Worm (Caenorhabditis elegans) whole organism, L3 larva: ENCODE measurements around the gene vab-3.
A peak's percentile ranks its signal among the peaks of the same experiment; 100 is the strongest.

Experiments
- R02D3.7 ChIP-seq: fragments of 150-350 bp; optimal IDR thresholded peaks from 2 replicates; lab custom pipeline; 2014; ENCODE audit warnings: missing biosample characterization, missing genetic modification characterization
- aly-2 ChIP-seq: fragments of 150-350 bp; optimal IDR thresholded peaks from 2 replicates; lab custom pipeline; 2014; ENCODE audit warnings: missing biosample characterization, missing genetic modification characterization
- ama-1 ChIP-seq: fragments of 150-350 bp; optimal IDR thresholded peaks from 2 replicates; lab custom pipeline; 2018
- ceh-28 ChIP-seq: fragments of 150-350 bp; optimal IDR thresholded peaks from 2 replicates; lab custom pipeline; 2014; ENCODE audit warnings: missing biosample characterization, missing genetic modification reagents, missing genetic modification characterization
- daf-12 ChIP-seq: fragments of 150-350 bp; optimal IDR thresholded peaks from 2 replicates; lab custom pipeline; 2014; ENCODE audit warnings: missing biosample characterization, missing genetic modification reagents, missing genetic modification characterization
- egl-5 ChIP-seq: fragments of 150-350 bp; optimal IDR thresholded peaks from 2 replicates; lab custom pipeline; 2017; ENCODE audit warnings: missing biosample characterization, missing genetic modification reagents, missing genetic modification characterization, inconsistent platforms
- elt-1 ChIP-seq: fragments of 150-350 bp; optimal IDR thresholded peaks from 2 replicates; lab custom pipeline; 2014; ENCODE audit warnings: missing biosample characterization, missing genetic modification characterization
- elt-2 ChIP-seq: sonication (generic microtip); optimal IDR thresholded peaks from 2 replicates; lab custom pipeline; 2016; ENCODE audit warnings: missing genetic modification reagents, mild to moderate bottlenecking, missing genetic modification characterization, missing compliant biosample characterization
- elt-3 ChIP-seq, 3 experiments: fragments of 150-350 bp in 1 of 3; sonication (generic microtip) in 2 of 3; optimal IDR thresholded peaks; 2 replicates in 2 of 3; 4 replicates in 1 of 3; lab custom pipeline; 2014 to 2017; ENCODE audit warnings: missing biosample characterization in 3 of 3, missing genetic modification characterization in 3 of 3
- fkh-10 ChIP-seq: sonication (generic microtip); optimal IDR thresholded peaks from 2 replicates; lab custom pipeline; 2017; ENCODE audit warnings: missing biosample characterization, missing genetic modification reagents, missing genetic modification characterization
- fkh-2 ChIP-seq: fragments of 150-350 bp; optimal IDR thresholded peaks from 2 replicates; lab custom pipeline; 2014; ENCODE audit warnings: missing biosample characterization, missing genetic modification reagents, missing genetic modification characterization
- fos-1 ChIP-seq: fragments of 150-350 bp; optimal IDR thresholded peaks from 2 replicates; lab custom pipeline; 2014; ENCODE audit warnings: missing biosample characterization, missing genetic modification characterization
- hmg-11 ChIP-seq: sonication (generic microtip); optimal IDR thresholded peaks from 2 replicates; lab custom pipeline; 2016; ENCODE audit warnings: missing genetic modification characterization, missing compliant biosample characterization
- jun-1 ChIP-seq: fragments of 150-350 bp; optimal IDR thresholded peaks from 2 replicates; lab custom pipeline; 2014; ENCODE audit warnings: missing biosample characterization, missing genetic modification reagents, missing genetic modification characterization
- lin-39 ChIP-seq: fragments of 150-350 bp; optimal IDR thresholded peaks from 2 replicates; lab custom pipeline; 2018; ENCODE audit warnings: missing biosample characterization, missing genetic modification reagents, missing genetic modification characterization
- lsy-12 ChIP-seq: sonication (generic microtip); optimal IDR thresholded peaks from 2 replicates; lab custom pipeline; 2016; ENCODE audit warnings: mild to moderate bottlenecking, missing genetic modification characterization, missing compliant biosample characterization
- nfya-1 ChIP-seq: sonication (generic microtip); optimal IDR thresholded peaks from 2 replicates; lab custom pipeline; 2017; ENCODE audit warnings: missing genetic modification characterization, mild to moderate bottlenecking, missing compliant biosample characterization, antibody characterized with exemption, moderate library complexity; ENCODE audit not compliant: insufficient read depth
- nhr-12 ChIP-seq: fragments of 150-350 bp; optimal IDR thresholded peaks from 2 replicates; lab custom pipeline; 2014; ENCODE audit warnings: missing biosample characterization, missing genetic modification characterization
- nhr-28 ChIP-seq: fragments of 150-350 bp; optimal IDR thresholded peaks from 2 replicates; lab custom pipeline; 2014; ENCODE audit warnings: missing biosample characterization, missing genetic modification characterization
- nhr-43 ChIP-seq: sonication (generic microtip); optimal IDR thresholded peaks from 2 replicates; lab custom pipeline; 2016; ENCODE audit warnings: mild to moderate bottlenecking, missing genetic modification characterization, missing compliant biosample characterization; ENCODE audit not compliant: poor library complexity, severe bottlenecking
- nhr-67 ChIP-seq: fragments of 150-350 bp; optimal IDR thresholded peaks from 2 replicates; lab custom pipeline; 2014; ENCODE audit warnings: missing biosample characterization, missing genetic modification characterization
- nhr-76 ChIP-seq: fragments of 150-350 bp; sonication (generic microtip); optimal IDR thresholded peaks from 5 replicates; lab custom pipeline; 2014; ENCODE audit warnings: missing biosample characterization, missing genetic modification characterization
- nhr-77 ChIP-seq: fragments of 150-350 bp; optimal IDR thresholded peaks from 2 replicates; lab custom pipeline; 2014; ENCODE audit warnings: missing biosample characterization, missing genetic modification characterization
- pha-4 ChIP-seq: fragments of 150-350 bp; optimal IDR thresholded peaks from 2 replicates; lab custom pipeline; 2014; ENCODE audit warnings: missing biosample characterization, missing genetic modification reagents, missing genetic modification characterization
- pqm-1 ChIP-seq: fragments of 150-350 bp; optimal IDR thresholded peaks from 2 replicates; lab custom pipeline; 2017; ENCODE audit warnings: missing biosample characterization, missing genetic modification characterization, inconsistent platforms
- skn-1 ChIP-seq: fragments of 150-350 bp; optimal IDR thresholded peaks from 2 replicates; lab custom pipeline; 2014; ENCODE audit warnings: missing biosample characterization, missing genetic modification characterization
- snpc-4 ChIP-seq: fragments of 150-350 bp; optimal IDR thresholded peaks from 2 replicates; lab custom pipeline; 2014; ENCODE audit warnings: missing biosample characterization, missing genetic modification characterization
- tbx-2 ChIP-seq: sonication (generic microtip); optimal IDR thresholded peaks from 2 replicates; lab custom pipeline; 2016; ENCODE audit warnings: mild to moderate bottlenecking, missing genetic modification characterization, missing compliant biosample characterization
- unc-39 ChIP-seq: sonication (generic microtip); optimal IDR thresholded peaks from 4 replicates; lab custom pipeline; 2017; ENCODE audit warnings: missing biosample characterization, missing genetic modification characterization
- unc-62 ChIP-seq: fragments of 150-350 bp; sonication (generic microtip); optimal IDR thresholded peaks from 4 replicates; lab custom pipeline; 2014; ENCODE audit warnings: missing biosample characterization, missing genetic modification reagents, missing genetic modification characterization
- zag-1 ChIP-seq: fragments of 150-350 bp; optimal IDR thresholded peaks from 2 replicates; lab custom pipeline; 2014; ENCODE audit warnings: missing biosample characterization, missing genetic modification characterization
- ztf-4 ChIP-seq: fragments of 150-350 bp; optimal IDR thresholded peaks from 2 replicates; lab custom pipeline; 2014; ENCODE audit warnings: missing biosample characterization, missing genetic modification characterization

vab-3 gene

DNA sequence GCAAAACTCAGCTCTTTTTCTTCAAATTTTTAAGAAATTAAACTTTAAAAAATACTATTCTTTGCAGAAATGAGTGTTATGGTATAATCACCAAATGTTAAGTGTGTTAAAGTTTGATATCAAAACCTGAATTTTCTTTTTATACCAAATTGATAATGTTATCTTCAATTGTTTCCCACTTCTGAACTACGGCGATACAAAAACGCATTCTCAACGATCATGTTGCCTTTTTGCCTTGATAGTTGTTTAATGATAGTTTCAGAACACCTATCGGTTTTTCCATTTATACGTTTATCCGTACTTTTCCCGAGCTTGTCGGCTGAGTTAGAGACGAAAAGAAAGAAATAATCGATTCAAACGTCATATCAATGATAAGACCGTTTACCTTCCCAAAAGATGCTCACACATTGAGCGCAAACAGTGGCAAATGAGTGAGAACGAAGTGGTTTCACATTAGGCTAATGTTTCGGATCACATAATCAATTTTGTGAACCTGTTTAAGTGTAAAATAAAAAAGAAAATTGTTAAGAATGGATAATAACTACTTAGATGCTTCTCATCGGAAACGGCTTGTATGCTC, 24.6 kb upstream of the vab-3 start, which contains the start of gene elt-4:
elt-4 (plus strand) TSS at position 530 of the 580 bp plus-strand sequence.
- TF ChIP-seq pqm-1 (tag; lab: Kevin White, UChicago) (peak; percentile 57), egl-5 (tag; lab: Kevin White, UChicago) (no peak)
- TF ChIP-seq, all 47 proteins: peak for 1

DNA sequence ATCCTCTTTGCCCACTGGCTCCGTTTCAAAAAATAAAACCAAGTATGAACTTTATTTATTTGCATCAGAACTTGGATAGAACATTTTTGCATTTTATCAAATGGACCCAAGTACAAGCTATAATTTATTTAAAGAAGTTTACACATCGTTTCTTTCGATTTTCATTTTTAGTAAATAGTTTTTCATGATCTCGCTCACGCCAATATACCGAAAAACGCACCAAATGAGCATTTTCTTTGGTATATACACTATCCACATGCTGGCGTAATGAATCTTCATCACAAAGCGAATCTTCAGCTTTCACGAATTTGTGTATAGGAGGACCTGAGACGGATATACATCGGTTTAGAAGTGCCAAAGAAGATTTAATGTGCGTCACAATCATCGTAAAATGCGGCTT, 23.1 kb upstream of the vab-3 start, which contains the start of gene C39B10.7:
C39B10.7 (plus strand) TSS at position 301 of the 400 bp plus-strand sequence.
- TF ChIP-seq pqm-1 (tag; lab: Kevin White, UChicago) (no peak), lsy-12 (tag; lab: Kevin White, UChicago) (no peak), fos-1 (tag; lab: Kevin White, UChicago) (no peak), ceh-28 (no peak), ztf-4 (tag; lab: Kevin White, UChicago) (no peak), fkh-10 (no peak), nhr-28 (tag; lab: Kevin White, UChicago) (no peak)

- TF ChIP-seq pha-4 (peak; percentile 65), jun-1 (peak; percentile 70), nhr-67 (no peak), pqm-1 (tag; lab: Kevin White, UChicago) (peak; percentile 93)
Measured at ce11 chrX:10477172-10477985, 22.3 kb upstream of the vab-3 start.

- TF ChIP-seq lsy-12 (tag; lab: Kevin White, UChicago) (no peak), hmg-11 (tag; lab: Kevin White, UChicago) (no peak), unc-62 (no peak), jun-1 (peak; percentile 48), daf-12 (tag; lab: Kevin White, UChicago) (no peak), nhr-76 (tag; lab: Kevin White, UChicago) (no peak), elt-2 (tag; lab: Kevin White, UChicago) (no peak), elt-1 (no peak), tbx-2 (tag; lab: Kevin White, UChicago) (no peak), R02D3.7 (tag; lab: Kevin White, UChicago) (no peak), pqm-1 (tag; lab: Kevin White, UChicago) (peak; percentile 64)
Measured at ce11 chrX:10479108-10479738, 20.5 kb upstream of the vab-3 start.

DNA sequence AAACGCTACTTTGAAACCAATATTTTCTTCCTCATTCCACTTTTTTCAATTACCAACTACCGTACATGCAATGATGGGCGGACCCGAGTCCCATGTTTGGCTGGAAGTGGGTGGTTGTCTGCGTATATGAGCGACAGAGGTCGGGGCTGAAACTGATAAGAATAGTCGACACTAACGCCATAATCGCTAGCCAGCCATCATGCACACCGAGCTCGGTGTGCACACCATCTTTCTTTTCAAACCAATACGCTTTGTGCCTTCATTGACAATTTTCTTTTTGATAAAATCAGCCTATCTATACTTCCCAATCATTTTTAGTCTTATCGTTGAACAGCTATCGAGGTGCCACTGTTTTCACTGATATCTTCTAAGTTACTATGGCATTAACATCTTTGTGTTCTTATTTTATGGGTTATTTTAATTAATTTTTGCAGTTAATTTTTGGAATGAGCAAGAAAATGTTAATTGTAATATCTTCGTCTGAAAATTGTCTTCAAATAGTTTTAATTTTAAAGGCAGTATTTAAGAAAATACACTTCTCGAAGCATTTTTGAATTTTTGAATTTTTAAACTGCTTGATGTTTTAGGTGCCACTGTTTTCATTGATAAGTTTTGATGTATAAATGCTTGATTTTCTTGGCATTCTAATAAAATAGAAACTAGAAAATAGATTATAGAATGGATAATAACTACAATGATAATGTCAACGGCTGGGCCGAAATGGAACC, 19.0 kb upstream of the vab-3 start, which contains the start of gene elt-2:
elt-2 (plus strand) TSS at position 678 of the 728 bp plus-strand sequence.
- peak; percentile 78 for TF ChIP-seq nfya-1 (tag; lab: Kevin White, UChicago)
- TF ChIP-seq unc-39 (tag; lab: Kevin White, UChicago): no peak
- TF ChIP-seq elt-3 (tag; optimal IDR thresholded peaks at IDR 0.05; lab: Kevin White, UChicago): no peak
- TF ChIP-seq nhr-77 (tag; lab: Kevin White, UChicago): no peak
- TF ChIP-seq pha-4: peak; percentile 2
- no peak for TF ChIP-seq ama-1
- no peak for TF ChIP-seq nhr-67
- no peak for TF ChIP-seq unc-62
- no peak for TF ChIP-seq nhr-43 (tag; lab: Kevin White, UChicago)
- TF ChIP-seq pqm-1 (tag; lab: Kevin White, UChicago): peak; percentile 96
- no peak for TF ChIP-seq tbx-2 (tag; lab: Kevin White, UChicago)
- no peak for TF ChIP-seq R02D3.7 (tag; lab: Kevin White, UChicago)
- no peak for TF ChIP-seq elt-2 (tag; lab: Kevin White, UChicago)
- no peak for TF ChIP-seq aly-2 (tag; lab: Kevin White, UChicago)
- no peak for TF ChIP-seq snpc-4 (tag; lab: Kevin White, UChicago)
- TF ChIP-seq jun-1: peak; percentile 95
- TF ChIP-seq ztf-4 (tag; lab: Kevin White, UChicago): no peak
- TF ChIP-seq lin-39: no peak
- TF ChIP-seq nhr-12: no peak
- TF ChIP-seq lsy-12 (tag; lab: Kevin White, UChicago): peak; percentile 41
- no peak for TF ChIP-seq nhr-76 (tag; lab: Kevin White, UChicago)
- no peak for TF ChIP-seq fkh-2 (tag; lab: Kevin White, UChicago)
- TF ChIP-seq zag-1 (tag; lab: Kevin White, UChicago): no peak
- no peak for TF ChIP-seq skn-1 (tag; lab: Kevin White, UChicago)
- TF ChIP-seq, all 47 proteins: peak for 5
